Worm (Caenorhabditis elegans) whole organism, L4 larva: ENCODE measurements around the gene C31C9.6.
A peak's percentile ranks its signal among the peaks of the same experiment; 100 is the strongest.

Experiments used
- F26F4.8 ChIP-seq: fragments of 200-800 bp; sonication (Bioruptor generic); conservative IDR thresholded peaks from 2 replicates; pipeline ENCODE4 v1.3.6; 2022; ENCODE audit warnings: missing genetic modification characterization, missing compliant biosample characterization
- aha-1 ChIP-seq: fragments of 150-350 bp; peaks from one replicate; lab custom pipeline; 2014; ENCODE audit warnings: missing biosample characterization, missing genetic modification characterization
- aly-2 ChIP-seq: sonication (generic microtip); optimal IDR thresholded peaks from 2 replicates; lab custom pipeline; 2018; ENCODE audit warnings: missing biosample characterization, missing genetic modification characterization
- ceh-20 ChIP-seq: fragments of 200-800 bp; sonication (Bioruptor generic); IDR thresholded peaks from 2 replicates; pipeline ENCODE4 v1.3.6; 2022; ENCODE audit warnings: missing genetic modification reagents, missing genetic modification characterization, missing compliant biosample characterization
- ctbp-1 ChIP-seq: fragments of 200-800 bp; sonication (Bioruptor generic); IDR thresholded peaks from 2 replicates; pipeline ENCODE4 v1.3.6; 2022; ENCODE audit warnings: missing genetic modification reagents, missing genetic modification characterization, missing compliant biosample characterization
- duxl-1 ChIP-seq: sonication (generic microtip); optimal IDR thresholded peaks from 2 replicates; lab custom pipeline; 2016; ENCODE audit warnings: mild to moderate bottlenecking, missing genetic modification characterization, moderate library complexity, missing compliant biosample characterization; ENCODE audit not compliant: poor library complexity
- egl-43 ChIP-seq: fragments of 200-800 bp; sonication (Bioruptor generic); IDR thresholded peaks from 2 replicates; pipeline ENCODE4 v1.3.6; 2022; ENCODE audit warnings: missing genetic modification reagents, missing genetic modification characterization, missing compliant biosample characterization
- fkh-10 ChIP-seq: fragments of 150-350 bp; optimal IDR thresholded peaks from 2 replicates; lab custom pipeline; 2014; ENCODE audit warnings: missing biosample characterization, missing genetic modification reagents, missing genetic modification characterization
- hlh-30 ChIP-seq: sonication (generic microtip); optimal IDR thresholded peaks from 2 replicates; lab custom pipeline; 2017; ENCODE audit warnings: antibody characterized with exemption, mild to moderate bottlenecking, missing genetic modification characterization, missing compliant biosample characterization; ENCODE audit not compliant: insufficient read depth
- hmg-1.1 ChIP-seq: fragments of 200-800 bp; sonication (Bioruptor generic); IDR thresholded peaks from 2 replicates; pipeline ENCODE4 v1.3.6; 2022; ENCODE audit warnings: missing genetic modification reagents, missing genetic modification characterization, missing compliant biosample characterization
- lin-38 ChIP-seq: fragments of 200-800 bp; sonication (Bioruptor generic); IDR thresholded peaks from 2 replicates; pipeline ENCODE4 v1.3.6; 2022; ENCODE audit warnings: missing genetic modification reagents, missing genetic modification characterization, missing compliant biosample characterization
- lsy-2 ChIP-seq, 2 experiments: fragments of 150-350 bp in 1 of 2; sonication (generic microtip) in 1 of 2; optimal IDR thresholded peaks; 2 replicates each; lab custom pipeline; 2014 to 2017; ENCODE audit warnings: missing biosample characterization in 2 of 2, missing genetic modification characterization in 2 of 2
- madf-5 ChIP-seq, 2 experiments: fragments of 200-800 bp; sonication (Bioruptor generic); IDR thresholded peaks; 2 replicates each; pipeline ENCODE4 v1.3.6; 2022; ENCODE audit warnings: missing compliant biosample characterization in 2 of 2, missing genetic modification characterization in 2 of 2
- mdl-1 ChIP-seq, 2 experiments: fragments of 150-350 bp in 1 of 2; sonication (generic microtip) in 1 of 2; optimal IDR thresholded peaks; 2 replicates each; lab custom pipeline; 2014 to 2017; ENCODE audit warnings: missing biosample characterization in 2 of 2, missing genetic modification characterization in 2 of 2
- mdt-29 ChIP-seq: fragments of 200-800 bp; sonication (Bioruptor generic); IDR thresholded peaks from 2 replicates; pipeline ENCODE4 v1.3.6; 2022; ENCODE audit warnings: missing genetic modification reagents, missing genetic modification characterization, missing compliant biosample characterization
- mep-1 ChIP-seq: fragments of 150-350 bp; sonication (generic microtip); optimal IDR thresholded peaks from 3 replicates; lab custom pipeline; 2014; ENCODE audit warnings: missing biosample characterization, missing genetic modification characterization
- mes-2 ChIP-seq: sonication (generic microtip); optimal IDR thresholded peaks from 2 replicates; lab custom pipeline; 2016; ENCODE audit warnings: missing genotype, mild to moderate bottlenecking, missing genetic modification characterization, missing compliant biosample characterization; ENCODE audit not compliant: poor library complexity, severe bottlenecking
- mxl-3 ChIP-seq: fragments of 200-800 bp; sonication (Bioruptor generic); optimal IDR thresholded peaks from 2 replicates; lab custom pipeline; 2018; ENCODE audit warnings: mild to moderate bottlenecking, missing genetic modification characterization, missing compliant biosample characterization
- nhr-111 ChIP-seq: fragments of 200-800 bp; sonication (Bioruptor generic); optimal IDR thresholded peaks from 2 replicates; lab custom pipeline; 2018; ENCODE audit warnings: mild to moderate bottlenecking, missing genetic modification characterization, missing compliant biosample characterization
- nhr-237 ChIP-seq: sonication (generic microtip); optimal IDR thresholded peaks from 2 replicates; lab custom pipeline; 2017; ENCODE audit warnings: missing biosample characterization, missing genetic modification characterization
- nhr-25 ChIP-seq: sonication (generic microtip); optimal IDR thresholded peaks from 2 replicates; lab custom pipeline; 2017; ENCODE audit warnings: missing genetic modification characterization, mild to moderate bottlenecking, missing compliant biosample characterization, antibody characterized with exemption, moderate library complexity, borderline replicate concordance; ENCODE audit not compliant: insufficient read depth
- nhr-41 ChIP-seq: fragments of 200-800 bp; sonication (Bioruptor generic); IDR thresholded peaks from 2 replicates; pipeline ENCODE4 v1.3.6; 2022; ENCODE audit warnings: missing genetic modification reagents, missing genetic modification characterization, missing compliant biosample characterization
- nhr-42 ChIP-seq: fragments of 200-800 bp; sonication (Bioruptor generic); IDR thresholded peaks from 2 replicates; pipeline ENCODE4 v1.3.6; 2022; ENCODE audit warnings: missing genetic modification characterization, missing compliant biosample characterization
- nhr-6 ChIP-seq: fragments of 150-350 bp; optimal IDR thresholded peaks from 2 replicates; lab custom pipeline; 2014; ENCODE audit warnings: missing biosample characterization, missing genetic modification characterization
- nhr-77 ChIP-seq: fragments of 150-350 bp; optimal IDR thresholded peaks from 2 replicates; lab custom pipeline; 2014; ENCODE audit warnings: missing biosample characterization, missing genetic modification characterization
- pha-4 ChIP-seq, 2 experiments: fragments of 150-350 bp in 1 of 2; fragments of 200-800 bp in 1 of 2; sonication (Bioruptor generic) in 1 of 2; IDR thresholded peaks in 1 of 2; optimal IDR thresholded peaks in 1 of 2; 2 replicates each; pipeline versions ENCODE4 v1.3.6 to Lab custom; 2014 to 2022; ENCODE audit warnings: missing genetic modification characterization in 2 of 2, missing genetic modification reagents in 2 of 2, missing biosample characterization in 1 of 2, missing compliant biosample characterization in 1 of 2
- rbr-2 ChIP-seq: sonication (generic microtip); optimal IDR thresholded peaks from 2 replicates; lab custom pipeline; 2016; ENCODE audit warnings: missing genotype, missing genetic modification characterization, missing compliant biosample characterization
- saeg-2 ChIP-seq: fragments of 200-800 bp; sonication (Bioruptor generic); IDR thresholded peaks from 2 replicates; pipeline ENCODE4 v1.3.6; 2022; ENCODE audit warnings: missing genetic modification reagents, missing genetic modification characterization, missing compliant biosample characterization
- set-16 ChIP-seq: fragments of 200-800 bp; sonication (Bioruptor generic); IDR thresholded peaks from 2 replicates; pipeline ENCODE4 v1.3.6; 2022; ENCODE audit warnings: missing genetic modification reagents, missing genetic modification characterization, missing compliant biosample characterization
- skn-1 ChIP-seq: fragments of 150-350 bp; optimal IDR thresholded peaks from 2 replicates; lab custom pipeline; 2014; ENCODE audit warnings: missing biosample characterization, missing genetic modification characterization
- unc-39 ChIP-seq: sonication (generic microtip); optimal IDR thresholded peaks from 2 replicates; lab custom pipeline; 2017; ENCODE audit warnings: missing biosample characterization, missing genetic modification characterization
- unc-62 ChIP-seq, 3 experiments: fragments of 150-350 bp in 1 of 3; sonication (generic microtip); optimal IDR thresholded peaks in 2 of 3; peaks in 1 of 3; 1 replicate in 1 of 3; 2 replicates in 2 of 3; lab custom pipeline; 2014 to 2017; ENCODE audit warnings: missing biosample characterization in 3 of 3, missing genetic modification characterization in 3 of 3, missing genetic modification reagents in 3 of 3, missing genotype in 1 of 3
- vab-7 ChIP-seq: fragments of 200-800 bp; sonication (Bioruptor generic); IDR thresholded peaks from 2 replicates; pipeline ENCODE4 v1.3.6; 2022; ENCODE audit warnings: missing genetic modification reagents, missing genetic modification characterization, missing compliant biosample characterization

The C31C9.6 gene

ce11 chrII:13638576-13638975 is 23.3 kb downstream of the C31C9.6 start (continued):
- peak in 1 of 2 experiments; percentile 69 for TF ChIP-seq mdl-1 (tag; optimal IDR thresholded peaks at IDR 0.05; lab: Kevin White, UChicago)
- TF ChIP-seq unc-62 (GFP tag; optimal IDR thresholded peaks at IDR 0.05 in 1 of 2; lab: Kevin White, UChicago) = peak in 1 of 2 experiments; percentile 68
- no peak for TF ChIP-seq unc-62 (tag; optimal IDR thresholded peaks at IDR 0.05; lab: Kevin White, UChicago)
- TF ChIP-seq, all 104 proteins: peak for 25

- peak; percentile 84 for TF ChIP-seq aha-1 (tag; lab: Kevin White, UChicago)
- no peak for TF ChIP-seq fkh-10
- TF ChIP-seq nhr-237 (tag; lab: Kevin White, UChicago) = no peak
- TF ChIP-seq lin-38 (GFP tag; lab: Robert Waterston, UW) = no peak
- TF ChIP-seq set-16 (GFP tag; lab: Robert Waterston, UW) = peak; percentile 74
- no peak for TF ChIP-seq vab-7
- TF ChIP-seq aly-2 (tag; lab: Kevin White, UChicago) = no peak
- TF ChIP-seq ctbp-1 (GFP tag; lab: Robert Waterston, UW) = no peak
- TF ChIP-seq hlh-30 (tag; lab: Kevin White, UChicago) = peak; percentile 51
- TF ChIP-seq unc-39 = no peak
- TF ChIP-seq madf-5 (GFP tag; IDR thresholded peaks at IDR 0.05; lab: Robert Waterston, UW) = 0 out of 4 replicates have a peak, but pooled peaks of 1 of the 2 experiments have one; percentile 23
- TF ChIP-seq unc-62 (GFP tag; optimal IDR thresholded peaks at IDR 0.05 in 1 of 2; lab: Kevin White, UChicago) = peak in 1 of 2 experiments; percentile 18
- TF ChIP-seq unc-62 (tag; optimal IDR thresholded peaks at IDR 0.05; lab: Kevin White, UChicago) = no peak
- TF ChIP-seq hmg-1.1 = no peak
Measured at ce11 chrII:13637941-13638489, 23.9 kb downstream of the C31C9.6 start, which contains the start of gene phdh-1. TSS of gene phdh-1 (minus strand) at chrII:13638480.

- peak; percentile 79 for TF ChIP-seq set-16 (GFP tag; lab: Robert Waterston, UW)
- TF ChIP-seq skn-1 (tag; lab: Kevin White, UChicago) = no peak
Measured at ce11 chrII:13637464-13637863, 24.4 kb downstream of the C31C9.6 start.

- TF ChIP-seq rbr-2 (tag; lab: Kevin White, UChicago) (no peak), duxl-1 (tag; lab: Kevin White, UChicago) (peak; percentile 75), nhr-25 (peak; percentile 10), F26F4.8 (no peak), nhr-6 (tag; lab: Kevin White, UChicago) (no peak), mes-2 (peak; percentile 0), ceh-20 (GFP tag; lab: Robert Waterston, UW) (no peak), egl-43 (GFP tag; lab: Robert Waterston, UW) (no peak), nhr-111 (GFP tag; lab: Kevin White, UChicago) (no peak), saeg-2 (GFP tag; lab: Robert Waterston, UW) (no peak), pha-4 (GFP tag; IDR thresholded peaks at IDR 0.05; lab: Robert Waterston, UW) (no peak), pha-4 (tag; optimal IDR thresholded peaks at IDR 0.05; lab: Kevin White, UChicago) (no peak), nhr-41 (GFP tag; lab: Robert Waterston, UW) (0 out of 2 replicates have a peak, but pooled peaks have one; percentile 22), mep-1 (tag; lab: Kevin White, UChicago) (peak; percentile 18), lsy-2 (tag; optimal IDR thresholded peaks at IDR 0.05; lab: Kevin White, UChicago) (peak in 1 of 2 experiments; percentile 31), mxl-3 (GFP tag; lab: Kevin White, UChicago) (no peak), nhr-42 (GFP tag; lab: Robert Waterston, UW) (peak; percentile 43; the same call in 1 of the 2 replicates), nhr-77 (peak; percentile 11), mdt-29 (0 out of 2 replicates have a peak, but pooled peaks have one; percentile 5), unc-62 (GFP tag; optimal IDR thresholded peaks at IDR 0.05 in 1 of 2; lab: Kevin White, UChicago) (peak in 1 of 2 experiments; percentile 75), unc-62 (tag; optimal IDR thresholded peaks at IDR 0.05; lab: Kevin White, UChicago) (no peak)
Measured at ce11 chrII:13636596-13636995, 25.3 kb downstream of the C31C9.6 start.
